Worm (Caenorhabditis elegans): ENCODE results near the gene fbxb-71.

DNA sequence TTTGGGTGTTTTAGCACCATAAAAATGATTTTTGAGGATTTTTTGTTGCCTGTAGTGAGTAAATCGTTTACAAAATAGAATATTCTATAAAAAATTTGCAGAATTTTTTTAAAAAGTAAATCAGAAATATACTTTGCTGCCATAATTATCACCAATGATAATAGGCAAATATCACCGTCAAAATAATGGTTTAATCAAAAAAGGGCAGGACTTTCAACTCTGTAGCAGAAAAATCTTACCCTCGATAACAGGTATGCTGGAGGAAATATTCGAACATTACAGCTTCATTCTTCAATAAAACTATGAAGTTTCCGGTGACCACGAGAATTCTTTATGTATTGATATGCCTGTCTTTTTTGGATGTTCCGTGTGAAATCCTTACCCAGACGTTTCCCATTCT is 26.5 kb downstream of the fbxb-71 start, which contains the start of gene K09C4.4:
- TF ChIP-seq unc-62 (GFP tag; optimal IDR thresholded peaks at IDR 0.05) (no peak), zag-1 (tag; optimal IDR thresholded peaks at IDR 0.05) (no peak), skn-1 (tag; optimal IDR thresholded peaks at IDR 0.05) (no peak), lin-13 (GFP tag; optimal IDR thresholded peaks at IDR 0.05) (no peak), mdl-1 (tag; optimal IDR thresholded peaks at IDR 0.05) (no peak), nhr-6 (tag; optimal IDR thresholded peaks at IDR 0.05) (no peak), nhr-23 (tag; optimal IDR thresholded peaks at IDR 0.05) (no peak)
